Fruit fly (Drosophila melanogaster) whole organism, embryonic: Measurements from ENCODE around the gene Cul6.

Source experiments
- Abd-B ChIP-seq: fragments of 200-800 bp; sonication (Bioruptor generic); optimal IDR thresholded peaks from 2 replicates; lab custom pipeline; 2018; ENCODE audit warnings: missing biosample characterization, mild to moderate bottlenecking, missing genetic modification characterization, moderate library complexity
- Atf3 ChIP-seq: fragments of 200-800 bp; sonication (Bioruptor generic); optimal IDR thresholded peaks from 3 replicates; lab custom pipeline; 2016; ENCODE audit warnings: missing biosample characterization, missing genetic modification characterization
- BEAF-32 ChIP-seq: fragments of 200-800 bp; sonication (Bioruptor generic); optimal IDR thresholded peaks from 3 replicates; lab custom pipeline; 2017; ENCODE audit warnings: missing biosample characterization, missing genetic modification characterization, mild to moderate bottlenecking, moderate library complexity, missing genetic modification reagents
- CG10274 ChIP-seq: fragments of 200-800 bp; sonication (Bioruptor generic); optimal IDR thresholded peaks from 3 replicates; lab custom pipeline; 2017; ENCODE audit warnings: missing biosample characterization, mild to moderate bottlenecking, missing genetic modification characterization
- CG10431 ChIP-seq: fragments of 200-800 bp; sonication (Bioruptor generic); optimal IDR thresholded peaks from 3 replicates; lab custom pipeline; 2018; ENCODE audit warnings: missing biosample characterization, mild to moderate bottlenecking, missing genetic modification characterization
- CG10959 ChIP-seq: fragments of 200-800 bp; sonication (Bioruptor generic); IDR thresholded peaks from 2 replicates; pipeline ENCODE4 v1.3.6; 2022; ENCODE audit warnings: missing biosample characterization, missing genetic modification characterization
- CG10979 ChIP-seq: fragments of 200-800 bp; sonication (Bioruptor generic); optimal IDR thresholded peaks from 2 replicates; lab custom pipeline; 2018; ENCODE audit warnings: missing biosample characterization, mild to moderate bottlenecking, missing genetic modification characterization, moderate library complexity
- CG13123 ChIP-seq: fragments of 200-800 bp; sonication (Bioruptor generic); optimal IDR thresholded peaks from 2 replicates; lab custom pipeline; 2016; ENCODE audit warnings: missing biosample characterization, missing genetic modification characterization
- CG15514 ChIP-seq: fragments of 200-800 bp; sonication (Bioruptor generic); optimal IDR thresholded peaks from 3 replicates; lab custom pipeline; 2017; ENCODE audit warnings: missing biosample characterization, missing genetic modification characterization, mild to moderate bottlenecking, moderate library complexity, missing genetic modification reagents
- CG17361 ChIP-seq: fragments of 200-800 bp; sonication (Bioruptor generic); IDR thresholded peaks from 3 replicates; pipeline ENCODE4 v1.3.6; 2022; ENCODE audit warnings: missing biosample characterization, missing genetic modification characterization
- CG17912 ChIP-seq: fragments of 200-800 bp; sonication (Bioruptor generic); optimal IDR thresholded peaks from 2 replicates; lab custom pipeline; 2018; ENCODE audit warnings: missing biosample characterization, mild to moderate bottlenecking, missing genetic modification characterization
- CG2116 ChIP-seq: fragments of 200-800 bp; sonication (Bioruptor generic); optimal IDR thresholded peaks from 3 replicates; lab custom pipeline; 2018; ENCODE audit warnings: missing biosample characterization, mild to moderate bottlenecking, missing genetic modification characterization
- CG2712 ChIP-seq: fragments of 200-800 bp; optimal IDR thresholded peaks from 3 replicates; lab custom pipeline; 2019; ENCODE audit warnings: missing biosample characterization, mild to moderate bottlenecking, missing genetic modification characterization, moderate library complexity
- CG32767 ChIP-seq: fragments of 200-800 bp; sonication (Bioruptor generic); IDR thresholded peaks from 2 replicates; pipeline ENCODE4 v1.3.6; 2022; ENCODE audit warnings: missing biosample characterization, missing genetic modification characterization
- CG32772 ChIP-seq: fragments of 200-800 bp; sonication (Bioruptor generic); IDR thresholded peaks from 2 replicates; pipeline ENCODE4 v1.3.6; 2022; ENCODE audit warnings: missing biosample characterization, missing genetic modification characterization
- CG4404 ChIP-seq: fragments of 200-800 bp; sonication (Bioruptor generic); IDR thresholded peaks from 2 replicates; pipeline ENCODE4 v1.3.6; 2022; ENCODE audit warnings: missing biosample characterization, missing genetic modification characterization
- CG4820 ChIP-seq: fragments of 200-800 bp; sonication (Bioruptor generic); optimal IDR thresholded peaks from 3 replicates; lab custom pipeline; 2016; ENCODE audit warnings: missing biosample characterization, missing genetic modification characterization
- CG4854 ChIP-seq: fragments of 200-800 bp; sonication (Bioruptor generic); optimal IDR thresholded peaks from 2 replicates; lab custom pipeline; 2016; ENCODE audit warnings: missing biosample characterization, missing genetic modification characterization, inconsistent platforms
- CG6791 ChIP-seq: fragments of 200-800 bp; sonication (Bioruptor generic); IDR thresholded peaks from 3 replicates; pipeline ENCODE4 v1.3.6; 2022; ENCODE audit warnings: missing biosample characterization, missing genetic modification characterization; ENCODE audit not compliant: partially characterized antibody
- CG7987 ChIP-seq: fragments of 200-800 bp; sonication (Bioruptor generic); optimal IDR thresholded peaks from 2 replicates; lab custom pipeline; 2018; ENCODE audit warnings: missing biosample characterization, mild to moderate bottlenecking, missing genetic modification characterization, moderate library complexity
- Camta ChIP-seq: fragments of 200-800 bp; sonication (Bioruptor generic); optimal IDR thresholded peaks from 2 replicates; lab custom pipeline; 2016; ENCODE audit warnings: missing biosample characterization, missing genetic modification characterization
- Dbx ChIP-seq: fragments of 200-800 bp; sonication (Bioruptor generic); IDR thresholded peaks from 3 replicates; pipeline ENCODE4 v1.3.6; 2022; ENCODE audit warnings: missing biosample characterization, missing genetic modification characterization
- Doc3 ChIP-seq: fragments of 200-800 bp; sonication (Bioruptor generic); IDR thresholded peaks from 3 replicates; pipeline ENCODE4 v1.3.6; 2022; ENCODE audit warnings: missing biosample characterization, missing genetic modification characterization; ENCODE audit not compliant: partially characterized antibody
- Drgx ChIP-seq: fragments of 200-800 bp; sonication (Bioruptor generic); IDR thresholded peaks from 2 replicates; pipeline ENCODE4 v1.3.6; 2022; ENCODE audit warnings: missing biosample characterization, missing genetic modification characterization
- GATAe ChIP-seq: fragments of 200-800 bp; sonication (Bioruptor generic); conservative IDR thresholded peaks from 2 replicates; pipeline ENCODE4 v1.3.6; 2022; ENCODE audit warnings: missing biosample characterization, missing genetic modification characterization
- Hmx ChIP-seq: fragments of 200-800 bp; sonication (Bioruptor generic); optimal IDR thresholded peaks from 2 replicates; lab custom pipeline; 2016; ENCODE audit warnings: missing biosample characterization, missing genetic modification characterization
- Hsf ChIP-seq: fragments of 200-800 bp; sonication (Bioruptor generic); optimal IDR thresholded peaks from 3 replicates; lab custom pipeline; 2016; ENCODE audit warnings: missing biosample characterization, missing genetic modification characterization
- Lhr ChIP-seq: fragments of 200-800 bp; sonication (Bioruptor generic); optimal IDR thresholded peaks from 3 replicates; lab custom pipeline; 2017; ENCODE audit warnings: mild to moderate bottlenecking, missing biosample characterization, missing genetic modification reagents, missing genetic modification characterization
- NC2β ChIP-seq: fragments of 200-800 bp; sonication (Bioruptor generic); optimal IDR thresholded peaks from 2 replicates; lab custom pipeline; 2016; ENCODE audit warnings: missing biosample characterization, missing genetic modification characterization
- Rx ChIP-seq: fragments of 200-800 bp; sonication (Bioruptor generic); IDR thresholded peaks from 2 replicates; pipeline ENCODE4 v1.3.6; 2022; ENCODE audit warnings: missing biosample characterization, missing genetic modification characterization
- Ssrp ChIP-seq: fragments of 200-800 bp; sonication (Bioruptor generic); optimal IDR thresholded peaks from 2 replicates; lab custom pipeline; 2018; ENCODE audit warnings: missing biosample characterization, mild to moderate bottlenecking, missing genetic modification characterization, moderate library complexity
- Trl ChIP-seq, 3 experiments: fragments of >200 bp in 2 of 3; fragments of 200-800 bp in 1 of 3; sonication (Bioruptor generic) in 1 of 3; optimal IDR thresholded peaks; 2 replicates in 1 of 3; 3 replicates in 2 of 3; lab custom pipeline; 2016 to 2017; ENCODE audit warnings: missing biosample characterization in 1 of 3, missing genetic modification characterization in 1 of 3
- Xrp1 ChIP-seq: fragments of 200-800 bp; sonication (Bioruptor generic); IDR thresholded peaks from 2 replicates; pipeline ENCODE4 v1.3.6; 2022; ENCODE audit warnings: missing biosample characterization, missing genetic modification characterization
- amos ChIP-seq: fragments of 200-800 bp; sonication (Bioruptor generic); IDR thresholded peaks from 2 replicates; pipeline ENCODE4 v1.3.6; 2022; ENCODE audit warnings: missing biosample characterization, missing genetic modification characterization; ENCODE audit not compliant: partially characterized antibody
- bab2 ChIP-seq: fragments of 200-800 bp; sonication (Bioruptor generic); optimal IDR thresholded peaks from 2 replicates; lab custom pipeline; 2016; ENCODE audit warnings: missing biosample characterization, missing genetic modification characterization
- chinmo ChIP-seq: fragments of 200-800 bp; sonication (Bioruptor generic); IDR thresholded peaks from 4 replicates; pipeline ENCODE4 v1.3.6; 2022; ENCODE audit warnings: missing biosample characterization, missing genetic modification characterization; ENCODE audit not compliant: partially characterized antibody
- chm ChIP-seq: fragments of 200-800 bp; sonication (Bioruptor generic); IDR thresholded peaks from 2 replicates; pipeline ENCODE4 v1.3.6; 2022; ENCODE audit warnings: missing biosample characterization, missing genetic modification characterization
- insv ChIP-seq, 2 experiments: fragments of 200-800 bp; sonication (Bioruptor generic); optimal IDR thresholded peaks; 3 replicates each; lab custom pipeline; 2016 to 2018; ENCODE audit warnings: missing biosample characterization in 2 of 2, missing genetic modification characterization in 2 of 2
- inv ChIP-seq: fragments of 200-800 bp; sonication (Bioruptor generic); IDR thresholded peaks from 2 replicates; pipeline ENCODE4 v1.3.6; 2022; ENCODE audit warnings: missing biosample characterization, missing genetic modification characterization; ENCODE audit not compliant: partially characterized antibody
- jing ChIP-seq: fragments of 200-800 bp; sonication (Bioruptor generic); optimal IDR thresholded peaks from 2 replicates; lab custom pipeline; 2018; ENCODE audit warnings: missing biosample characterization, mild to moderate bottlenecking, missing genetic modification characterization
- sd ChIP-seq: fragments of 200-800 bp; sonication (Bioruptor generic); optimal IDR thresholded peaks from 3 replicates; lab custom pipeline; 2018; ENCODE audit warnings: missing biosample characterization, mild to moderate bottlenecking, missing genetic modification characterization, moderate library complexity
- sens ChIP-seq: fragments of 200-800 bp; sonication (Bioruptor generic); peaks from one replicate; lab custom pipeline; 2016; ENCODE audit warnings: missing biosample characterization, missing genetic modification characterization
- slou ChIP-seq: fragments of 200-800 bp; sonication (Bioruptor generic); optimal IDR thresholded peaks from 3 replicates; lab custom pipeline; 2016; ENCODE audit warnings: missing biosample characterization, missing genetic modification characterization
- vnd ChIP-seq: fragments of 200-800 bp; sonication (Bioruptor generic); IDR thresholded peaks from 3 replicates; pipeline ENCODE4 v1.3.6; 2022; ENCODE audit warnings: missing biosample characterization, missing genetic modification characterization; ENCODE audit not compliant: partially characterized antibody
- yki ChIP-seq: fragments of >200 bp; optimal IDR thresholded peaks from 3 replicates; lab custom pipeline; 2018
- z ChIP-seq: fragments of 200-800 bp; sonication (Bioruptor generic); IDR thresholded peaks from 3 replicates; pipeline ENCODE4 v1.3.6; 2022; ENCODE audit warnings: missing biosample characterization, missing genetic modification characterization
- zen2 ChIP-seq: fragments of 200-800 bp; sonication (Bioruptor generic); IDR thresholded peaks from 3 replicates; pipeline ENCODE4 v1.3.6; 2022; ENCODE audit warnings: missing biosample characterization, missing genetic modification characterization; ENCODE audit not compliant: partially characterized antibody

The Cul6 gene

DNA sequence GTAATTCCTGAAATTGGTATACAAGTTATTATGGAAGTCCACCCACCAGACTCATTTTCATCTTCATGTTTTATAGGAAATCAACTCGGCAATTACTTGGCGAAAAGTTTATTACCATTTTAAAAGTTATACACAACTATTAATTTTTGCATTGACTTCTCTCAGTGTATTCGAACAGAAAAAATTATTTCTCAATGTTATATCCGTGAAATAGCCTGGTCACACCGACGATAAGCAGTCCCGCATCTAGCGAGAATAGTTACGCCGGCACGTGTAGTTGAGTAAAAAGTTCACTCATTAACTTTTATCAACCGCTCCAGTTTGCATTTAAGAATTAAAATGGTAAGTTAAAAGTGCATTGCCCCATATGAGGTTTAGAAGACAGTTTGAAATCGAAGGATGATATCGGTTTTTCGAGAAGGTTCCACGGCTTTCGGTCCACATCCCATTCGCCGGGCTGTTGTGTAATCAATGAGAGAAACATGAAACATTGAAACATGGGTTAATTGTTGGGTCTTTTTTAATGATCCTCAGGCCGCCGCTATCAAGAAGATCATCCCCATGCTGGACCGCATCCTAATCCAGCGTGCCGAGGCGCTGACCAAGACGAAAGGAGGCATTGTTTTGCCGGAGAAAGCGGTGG is 4.5 kb upstream of the Cul6 start, which contains the start of gene CG11267 (continued):
- peak; percentile 83 for TF ChIP-seq CG2712 (tag; lab: Kevin White, UChicago)
- TF ChIP-seq CG10979, result peak; percentile 81
- TF ChIP-seq Trl (optimal IDR thresholded peaks at IDR 0.05; lab: Kevin White, UChicago), result no peak
- peak; percentile 90 for TF ChIP-seq Trl (GFP tag; optimal IDR thresholded peaks at IDR 0.05; lab: Kevin White, UChicago)
- TF ChIP-seq CG6791 (GFP tag; lab: Robert Waterston, UW), result peak; percentile 44; the same call in 1 of the 3 replicates
- peak; percentile 32 for TF ChIP-seq jing
- peak; percentile 93 for TF ChIP-seq Dbx (GFP tag; lab: Robert Waterston, UW)
- TF ChIP-seq vnd (GFP tag; lab: Robert Waterston, UW), result no peak
- peak; percentile 91 for TF ChIP-seq Rx (GFP tag; lab: Robert Waterston, UW)
- no peak for TF ChIP-seq sd (tag; lab: Kevin White, UChicago)
- TF ChIP-seq CG13123 (GFP tag; lab: Kevin White, UChicago), result peak; percentile 49
- peak; percentile 85 for TF ChIP-seq CG4820 (GFP tag; lab: Kevin White, UChicago)
- peak; percentile 90 for TF ChIP-seq CG32772 (GFP tag; lab: Robert Waterston, UW)
- peak; percentile 64 for TF ChIP-seq CG4854 (GFP tag; lab: Kevin White, UChicago)
- TF ChIP-seq chm (GFP tag; lab: Robert Waterston, UW), result no peak; the same call in 1 of the 2 replicates
- peak; percentile 62 for TF ChIP-seq CG32767
- peak; percentile 77 for TF ChIP-seq CG15514 (GFP tag; lab: Kevin White, UChicago)
- TF ChIP-seq CG7987 (GFP tag; lab: Kevin White, UChicago), result peak; percentile 71
- peak; percentile 83 for TF ChIP-seq Abd-B
- TF ChIP-seq Ssrp (tag; lab: Kevin White, UChicago), result peak; percentile 73

DNA sequence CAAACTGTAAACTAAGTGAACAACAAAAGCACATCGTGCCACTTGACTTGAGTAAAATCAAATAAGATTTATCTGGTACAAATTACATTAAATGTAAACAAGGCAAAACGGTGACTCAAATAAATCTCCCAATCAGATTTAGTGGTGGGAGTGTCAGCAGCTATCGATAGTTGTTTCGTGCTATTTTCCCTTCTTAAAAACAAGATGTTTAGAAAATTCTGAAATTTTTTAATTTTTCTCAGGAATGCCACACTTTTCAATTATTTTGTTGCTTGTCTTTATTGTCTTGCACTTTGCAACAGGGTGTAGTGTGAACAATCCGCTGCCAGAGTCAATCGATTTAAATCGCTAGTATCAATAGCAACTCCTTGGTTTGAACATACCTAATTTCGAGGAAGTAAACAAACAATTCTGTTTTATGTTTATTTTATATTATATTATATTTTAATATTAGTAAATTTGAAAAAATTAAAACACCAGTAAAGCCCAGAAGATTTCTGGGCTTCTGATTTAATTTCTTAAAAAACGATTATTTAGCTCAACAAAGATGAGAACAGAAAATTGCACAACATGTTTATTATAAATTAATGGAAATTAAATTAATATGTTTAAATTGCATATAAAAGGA is 3.8 kb upstream of the Cul6 start, which contains the start of gene MICAL-like:
Gene MICAL-like (minus strand): TSS at position 138 of the 628 bp plus-strand sequence.
- TF ChIP-seq Drgx (GFP tag; lab: Robert Waterston, UW) (no peak), yki (no peak), GATAe (no peak), CG17361 (no peak; the same call in 2 of the 3 replicates), CG10959 (peak; percentile 23; the same call in 1 of the 2 replicates), amos (GFP tag; lab: Robert Waterston, UW) (peak; percentile 73), Doc3 (GFP tag; lab: Robert Waterston, UW) (peak; percentile 97), zen2 (GFP tag; lab: Robert Waterston, UW) (peak; percentile 85), NC2β (GFP tag; lab: Kevin White, UChicago) (no peak), bab2 (GFP tag; lab: Kevin White, UChicago) (peak; percentile 5), CG10431 (GFP tag; lab: Kevin White, UChicago) (no peak), Hsf (no peak), z (GFP tag; lab: Robert Waterston, UW) (no peak), Xrp1 (peak; percentile 6; the same call in 1 of the 2 replicates), CG2116 (peak; percentile 21), CG15514 (GFP tag; lab: Kevin White, UChicago) (peak; percentile 19), chinmo (GFP tag; lab: Robert Waterston, UW) (peak; percentile 80; the same call in 2 of the 4 replicates), Lhr (GFP tag; lab: Kevin White, UChicago) (no peak), sens (peak; percentile 87), slou (GFP tag; lab: Kevin White, UChicago) (no peak), CG17912 (GFP tag; lab: Kevin White, UChicago) (no peak), Atf3 (GFP tag; lab: Kevin White, UChicago) (peak; percentile 18), inv (GFP tag; lab: Robert Waterston, UW) (peak; percentile 90), CG10979 (no peak), insv (GFP tag; optimal IDR thresholded peaks at IDR 0.05; lab: Kevin White, UChicago) (peak in 1 of 2 experiments; percentile 89), Camta (GFP tag; lab: Kevin White, UChicago) (peak; percentile 10), CG10274 (GFP tag; lab: Kevin White, UChicago) (no peak), Hmx (GFP tag; lab: Kevin White, UChicago) (no peak), CG4404 (GFP tag; lab: Robert Waterston, UW) (peak; percentile 30), BEAF-32 (GFP tag; lab: Kevin White, UChicago) (peak; percentile 75), CG6791 (GFP tag; lab: Robert Waterston, UW) (peak; percentile 77)
